Worm (Caenorhabditis elegans) whole organism, dauer: ENCODE data around the gene ptp-2.

ENCODE experiments used
- unc-62 ChIP-seq: sonication (generic microtip); optimal IDR thresholded peaks from 2 replicates; lab custom pipeline; 2017; ENCODE audit warnings: missing biosample characterization, missing genetic modification reagents, missing genetic modification characterization

Gene ptp-2

DNA sequence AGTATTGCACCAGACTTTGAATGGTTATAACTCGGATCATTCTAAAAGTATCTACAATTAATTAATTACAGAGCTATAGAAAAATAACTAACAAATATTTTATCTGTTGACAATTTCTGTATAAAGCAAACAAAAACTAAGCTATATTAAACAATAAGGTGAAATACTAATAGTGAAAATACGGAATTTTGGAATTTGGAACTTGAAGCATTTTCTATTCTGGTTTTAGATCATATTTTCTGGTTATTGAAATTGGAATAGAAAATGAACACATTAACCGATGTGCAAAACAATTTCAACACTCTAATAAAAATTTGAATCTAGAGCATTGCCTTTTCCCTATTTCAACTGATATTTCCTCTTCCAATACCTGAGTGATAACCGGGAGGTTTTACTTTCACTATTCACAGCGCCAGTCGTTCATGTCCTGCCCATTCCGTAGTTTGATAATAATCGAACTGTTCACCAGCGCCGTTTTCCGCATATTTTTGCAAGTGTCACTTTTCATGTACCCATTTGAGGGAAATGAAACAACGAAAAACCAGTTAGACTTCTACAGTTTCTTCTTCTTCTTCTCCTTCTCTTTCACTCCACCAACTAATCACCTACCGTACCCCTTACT is 18.5 kb upstream of the ptp-2 start:
- TF ChIP-seq unc-62 (GFP tag; lab: Kevin White, UChicago): no peak

DNA sequence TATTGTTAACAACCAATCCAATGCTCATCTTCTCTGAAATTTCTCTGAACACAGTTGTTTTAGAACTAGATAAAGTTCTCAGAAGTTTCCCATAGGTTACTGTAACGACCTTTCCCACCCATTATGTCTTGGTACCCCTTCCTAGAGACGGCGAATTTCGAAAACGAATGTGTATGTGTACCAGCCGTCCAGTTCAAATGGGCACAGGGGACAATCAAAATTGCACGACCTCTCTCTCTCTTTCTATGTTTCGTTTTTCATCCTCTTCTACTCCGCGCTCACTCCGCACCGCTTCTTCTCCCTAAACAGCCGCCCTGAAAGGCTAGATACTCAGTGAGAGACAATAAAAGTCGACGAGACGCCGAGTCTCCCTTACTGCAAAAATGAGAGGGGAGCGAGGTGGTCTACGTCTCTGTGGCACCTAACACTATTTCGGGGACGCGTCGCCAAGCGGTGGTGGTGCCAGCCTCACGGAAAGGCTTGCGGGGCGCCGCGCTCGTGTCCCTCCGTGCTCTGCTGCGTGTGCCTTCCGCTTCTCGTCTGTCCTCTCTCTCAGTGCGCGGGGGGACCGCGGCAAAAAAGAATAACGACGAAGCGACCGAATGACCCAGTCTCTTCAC is 16.9 kb upstream of the ptp-2 start:
- TF ChIP-seq unc-62 (GFP tag; lab: Kevin White, UChicago): no peak

DNA sequence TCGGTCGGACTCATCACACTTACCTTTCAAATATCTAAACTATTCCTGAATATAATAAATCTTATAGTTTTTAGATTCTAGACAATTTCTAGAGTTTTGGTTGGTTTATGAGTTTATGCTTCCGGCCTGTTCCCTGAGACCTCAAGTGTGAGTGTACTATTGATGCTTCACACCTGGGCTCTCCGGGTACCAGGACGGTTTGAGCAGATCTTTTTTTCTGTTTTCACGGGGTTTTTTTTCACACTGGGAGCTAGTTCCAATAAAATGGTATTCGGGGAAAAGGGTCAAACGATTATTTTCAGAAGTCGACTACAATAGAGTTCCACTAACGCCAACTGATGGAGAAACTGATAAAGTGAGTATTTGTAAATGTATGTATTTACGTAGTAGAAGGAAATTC is 16.3 kb upstream of the ptp-2 start:
- TF ChIP-seq unc-62 (GFP tag; lab: Kevin White, UChicago): no peak

DNA sequence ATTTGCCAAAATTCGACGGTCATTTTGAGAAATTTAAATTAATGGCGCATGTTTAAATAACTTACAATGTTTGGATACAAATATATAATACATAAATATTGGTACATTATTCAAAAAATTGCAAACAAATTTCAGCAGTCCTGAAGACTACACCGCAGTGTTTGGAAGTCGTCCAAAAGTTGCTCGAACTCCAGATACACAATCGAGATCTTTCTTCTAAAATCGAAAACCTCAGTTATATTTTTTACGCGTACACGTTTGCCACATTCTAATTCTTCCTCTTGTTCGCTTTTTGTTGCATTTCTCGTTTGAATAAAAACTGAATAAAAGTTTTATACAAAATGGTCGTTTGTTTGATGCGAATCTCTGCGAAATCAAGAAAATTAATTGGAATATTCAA is 14.2 kb upstream of the ptp-2 start, which contains the start of gene tsp-18:
tsp-18 (plus strand) TSS at position 301 of the 400 bp plus-strand sequence.
- no peak for TF ChIP-seq unc-62 (GFP tag; lab: Kevin White, UChicago)

DNA sequence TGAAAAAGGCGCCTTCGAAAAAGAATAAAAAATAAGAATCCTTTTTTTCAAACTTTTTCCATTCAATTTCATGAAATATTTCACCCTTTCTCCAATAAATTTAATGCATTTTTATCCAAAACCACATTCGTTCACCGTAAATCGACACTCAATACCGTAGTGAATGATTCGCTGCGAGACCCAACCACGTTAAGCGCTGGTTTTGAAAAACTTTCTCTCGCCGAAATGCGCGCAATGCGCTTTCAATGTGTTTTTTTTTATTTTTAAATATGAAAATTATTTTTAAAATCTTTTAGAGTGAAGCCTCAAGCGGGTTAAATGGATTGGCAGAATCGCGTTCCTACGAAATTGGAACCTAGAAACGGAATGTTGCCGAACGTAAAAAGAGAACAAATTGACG is 12.2 kb upstream of the ptp-2 start, which contains the start of gene F59G1.8:
F59G1.8 (plus strand) TSS at position 293 of the 400 bp plus-strand sequence.
- TF ChIP-seq unc-62 (GFP tag; lab: Kevin White, UChicago): no peak

DNA sequence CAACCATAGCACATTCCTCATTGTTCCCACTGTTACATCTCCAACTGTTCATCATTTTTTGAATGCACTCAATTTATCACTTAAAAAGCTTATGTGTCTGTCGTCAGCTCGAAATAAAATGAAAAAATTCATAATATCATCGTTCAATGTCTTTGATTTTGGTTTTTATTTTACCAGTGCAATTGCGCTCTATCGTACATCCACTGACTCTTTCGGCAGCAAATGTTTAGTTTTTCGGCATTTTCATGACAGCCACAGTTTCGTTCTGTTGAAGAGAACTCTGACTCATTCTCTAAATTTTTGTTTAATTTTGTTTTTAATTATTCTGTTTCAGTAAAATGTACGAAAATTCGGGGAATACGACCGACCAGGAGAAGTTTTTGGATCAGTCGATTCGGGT is 11.0 kb upstream of the ptp-2 start, which contains the start of gene vps-35:
vps-35 (plus strand) TSS at position 335 of the 400 bp plus-strand sequence.
- TF ChIP-seq unc-62 (GFP tag; lab: Kevin White, UChicago): no peak

DNA sequence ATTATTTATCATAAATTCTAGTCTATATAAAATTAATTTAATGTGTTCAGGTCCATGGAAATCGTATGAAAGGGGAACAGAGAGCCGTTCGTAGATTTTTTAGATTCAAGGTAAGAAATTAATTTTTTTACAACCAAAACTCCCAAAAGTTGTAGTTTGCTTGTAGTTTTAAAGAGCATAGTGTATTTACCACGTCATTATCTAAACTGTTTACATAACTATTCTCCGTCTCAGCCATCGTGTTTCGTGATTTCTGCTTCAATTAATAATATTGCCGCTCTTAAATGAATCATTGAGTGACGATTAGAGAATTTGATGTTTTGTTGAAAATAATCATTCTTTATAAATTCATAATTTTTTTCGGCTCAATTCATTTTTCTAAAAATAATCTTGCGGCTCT is 7.2 kb upstream of the ptp-2 start, which contains the start of gene cgt-3:
cgt-3 (plus strand) TSS at position 51 of the 400 bp plus-strand sequence.
- no peak for TF ChIP-seq unc-62 (GFP tag; lab: Kevin White, UChicago)

DNA sequence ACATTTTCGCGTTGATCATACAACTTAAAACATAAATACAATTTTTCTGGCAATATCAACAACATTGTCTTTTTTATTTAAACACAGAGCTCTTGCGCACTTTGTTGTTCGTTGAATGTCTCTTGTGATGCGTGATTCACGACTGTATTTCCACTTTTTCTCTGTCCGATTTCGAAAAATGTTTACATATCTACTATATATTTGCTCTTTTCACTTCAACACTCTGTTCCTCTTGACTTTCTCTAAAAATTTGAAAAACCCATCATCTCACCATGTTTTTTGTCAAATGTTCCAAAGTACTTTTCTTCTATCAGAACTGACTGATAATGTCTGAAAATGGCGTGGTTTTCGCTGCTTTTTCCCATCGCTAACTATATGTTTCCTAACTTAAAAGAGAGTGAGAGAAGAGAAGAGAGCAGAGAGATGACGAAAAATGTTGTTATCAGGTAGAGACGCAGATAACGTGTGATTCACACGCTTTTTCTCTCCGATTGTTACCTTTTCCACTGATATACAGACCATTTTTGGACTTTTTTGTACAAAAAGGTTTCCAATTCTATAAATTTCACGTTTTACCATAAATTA is 6.4 kb upstream of the ptp-2 start:
- TF ChIP-seq unc-62 (GFP tag; lab: Kevin White, UChicago): no peak

DNA sequence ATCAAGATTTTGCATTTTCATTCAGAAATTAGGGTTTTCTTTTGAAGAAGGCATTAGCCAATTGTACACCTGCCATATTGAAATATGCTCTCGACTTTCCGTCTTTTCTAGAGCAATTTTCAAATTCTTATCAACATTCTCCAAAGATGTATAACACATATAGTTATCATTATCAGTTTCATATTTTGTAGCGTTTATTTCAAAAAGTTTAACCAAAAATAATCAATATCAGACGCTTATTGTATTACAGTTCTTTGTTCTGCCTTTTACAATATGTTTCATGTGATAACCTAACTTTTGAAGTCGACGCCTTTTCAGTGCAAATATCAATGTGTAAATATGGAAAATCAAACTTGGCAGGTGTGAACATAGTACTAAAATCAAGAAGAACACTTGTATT is 4.5 kb upstream of the ptp-2 start:
- no peak for TF ChIP-seq unc-62 (GFP tag; lab: Kevin White, UChicago)

DNA sequence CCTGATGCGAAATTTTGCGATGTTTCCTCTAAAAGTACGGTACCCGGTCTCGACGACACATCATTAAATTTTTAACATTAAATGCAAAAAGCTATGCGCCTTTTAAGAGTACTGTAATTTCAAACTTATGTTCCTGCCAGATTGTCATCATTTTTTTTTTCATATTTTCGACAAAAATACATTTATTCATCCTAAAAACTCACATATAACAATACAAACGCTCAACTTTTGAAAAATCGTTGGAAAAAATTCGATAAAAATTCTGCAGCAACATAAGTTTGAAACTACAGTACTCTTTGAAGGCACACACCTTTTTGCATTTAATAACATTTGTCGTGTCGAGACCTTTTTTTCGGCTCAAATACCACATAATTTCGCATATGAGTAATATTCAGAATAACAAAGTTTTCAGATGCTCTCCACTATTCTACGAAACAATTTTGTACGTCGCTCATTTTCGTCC is 1.4 kb upstream of the ptp-2 start, which contains the start of gene frh-1:
frh-1 (plus strand) TSS at position 413 of the 463 bp plus-strand sequence.
- TF ChIP-seq unc-62 (GFP tag; lab: Kevin White, UChicago): no peak

DNA sequence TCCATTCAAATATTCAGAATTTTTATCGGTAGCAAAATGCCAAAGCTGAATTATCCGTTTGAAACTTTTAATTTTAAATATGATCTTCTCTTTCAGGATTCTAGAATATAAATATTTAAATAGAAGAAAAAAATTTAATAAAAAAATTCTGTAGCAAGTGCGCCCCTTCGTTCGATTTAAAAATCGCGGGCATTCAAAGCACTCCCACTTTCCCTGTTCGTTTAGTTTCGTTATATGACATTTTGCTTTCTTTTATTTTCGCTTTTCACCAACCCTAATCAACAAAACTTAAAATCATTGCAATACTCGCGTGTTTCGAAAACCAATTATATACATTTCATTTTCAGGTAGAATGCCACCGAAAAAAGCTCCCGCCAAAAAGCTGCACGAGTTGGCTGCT is 3.2 kb downstream of the ptp-2 start, which contains the start of gene vrk-1:
vrk-1 (plus strand) TSS at position 348 of the 400 bp plus-strand sequence.
- TF ChIP-seq unc-62 (GFP tag; lab: Kevin White, UChicago): no peak

DNA sequence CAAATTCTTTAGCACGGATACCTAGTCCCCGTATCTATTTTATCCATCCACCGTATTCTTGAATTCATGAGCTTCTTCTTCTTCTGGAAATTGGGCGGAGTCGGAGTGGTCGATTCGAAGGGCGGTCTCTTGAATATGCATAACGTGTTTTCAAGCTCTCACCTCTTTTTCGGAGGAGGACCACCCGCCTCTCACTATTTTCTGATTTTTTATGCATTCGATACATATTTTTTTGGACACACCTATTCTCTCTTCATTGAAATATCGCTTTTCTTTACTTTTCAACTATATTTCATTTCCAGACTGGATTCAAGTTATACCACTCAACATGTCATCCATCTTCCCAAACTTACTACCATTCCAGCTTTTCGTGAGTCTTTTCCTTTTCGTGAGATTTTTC is 10.1 kb downstream of the ptp-2 start, which contains the start of gene egl-44:
egl-44 (plus strand) TSS at position 301 of the 400 bp plus-strand sequence.
- TF ChIP-seq unc-62 (GFP tag; lab: Kevin White, UChicago): no peak

DNA sequence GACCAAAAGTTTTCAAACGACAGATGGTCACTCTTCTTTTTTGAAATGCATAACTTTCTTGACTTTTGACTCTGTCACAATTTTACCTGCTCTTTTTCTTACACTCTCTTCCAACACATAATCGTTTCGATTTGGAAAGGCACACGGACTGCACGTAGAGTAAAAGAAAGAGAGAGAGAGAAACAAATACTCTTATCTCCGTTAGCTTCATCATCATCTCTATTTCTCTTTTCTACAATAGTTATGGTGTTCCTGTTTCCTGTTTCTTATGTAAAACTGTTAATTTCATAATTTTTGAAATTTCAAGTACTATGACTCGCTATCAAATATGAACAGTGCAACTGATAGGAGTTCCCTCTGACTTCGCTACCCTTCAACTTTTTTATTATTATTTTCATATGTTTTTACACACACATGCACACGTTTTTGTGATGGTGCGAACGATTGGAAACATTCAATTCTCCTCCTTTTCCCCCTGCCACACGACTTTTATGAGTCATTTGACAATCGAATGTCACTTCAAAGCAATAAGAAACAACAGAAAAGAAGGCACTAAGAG is 11.7 kb downstream of the ptp-2 start:
- TF ChIP-seq unc-62 (GFP tag; lab: Kevin White, UChicago): no peak

DNA sequence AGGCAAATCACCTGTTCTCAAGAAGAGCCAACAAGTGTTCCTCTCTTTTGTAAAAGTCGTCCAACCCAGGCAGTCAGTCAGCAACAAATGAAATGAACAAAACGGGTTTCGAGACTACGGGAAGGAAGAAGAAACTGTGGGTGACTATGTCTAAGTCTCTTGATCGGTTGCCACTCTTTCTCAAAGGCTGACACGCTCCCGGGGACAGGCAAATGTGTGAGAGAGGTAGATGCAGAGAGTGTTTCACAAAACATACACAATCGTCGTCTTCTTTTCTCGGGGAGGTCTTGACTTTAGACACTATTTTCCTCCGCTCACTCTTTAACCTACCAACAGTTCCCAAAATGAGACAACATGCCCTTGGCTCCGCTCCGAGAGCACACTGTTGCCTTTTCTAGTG is 12.7 kb downstream of the ptp-2 start:
- TF ChIP-seq unc-62 (GFP tag; lab: Kevin White, UChicago): no peak

DNA sequence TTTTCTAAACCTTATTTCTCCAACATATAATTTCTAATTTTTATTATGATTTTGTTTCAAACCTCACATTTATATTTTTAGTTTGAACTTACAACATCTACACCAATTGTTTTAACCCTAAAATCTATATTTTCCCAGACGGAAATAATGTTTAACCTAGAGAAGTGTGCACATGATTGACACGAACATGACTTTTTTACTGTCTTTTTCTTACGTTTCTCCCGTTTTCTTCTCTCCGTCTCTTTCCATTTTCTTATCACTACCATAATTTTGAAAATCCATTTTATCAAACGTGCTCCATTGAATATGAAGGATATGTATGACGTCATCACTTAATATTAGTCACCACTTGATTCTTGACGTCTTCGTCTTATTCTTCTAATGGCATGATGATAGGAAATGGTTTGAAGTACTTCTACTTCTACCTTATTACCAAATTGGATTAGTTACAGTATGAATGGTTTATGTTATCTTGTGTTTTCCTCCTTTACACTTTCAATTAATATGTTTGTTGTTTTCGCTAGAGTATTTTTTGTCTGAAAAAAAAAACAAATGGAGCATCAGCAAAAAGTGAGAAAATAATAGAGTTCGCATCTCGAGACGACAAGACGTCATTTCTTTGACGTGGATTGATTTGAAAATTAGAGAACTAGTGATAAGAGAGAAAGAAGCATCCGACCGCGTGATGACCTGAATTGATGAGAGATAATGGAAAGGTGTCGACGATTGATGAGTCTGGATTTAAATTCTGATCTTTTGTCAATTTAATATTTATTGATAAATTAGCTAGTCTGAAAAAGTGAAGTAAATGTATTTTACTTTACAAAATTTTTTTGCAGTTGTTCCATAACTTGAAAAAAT is 13.7 kb downstream of the ptp-2 start:
- TF ChIP-seq unc-62 (GFP tag; lab: Kevin White, UChicago): no peak
